Worm (Caenorhabditis elegans): ENCODE measurements around the gene ins-14.

ce11 chrII:6782738-6783163, 37.1 kb upstream of the ins-14 start:
- TF ChIP-seq tbx-9 (tag; optimal IDR thresholded peaks at IDR 0.05; ENCODE audit: borderline replicate concordance) (no peak), Y53F4B.3 (GFP tag; IDR thresholded peaks at IDR 0.05) (no peak), Y56A3A.18 (GFP tag; IDR thresholded peaks at IDR 0.05) (no peak), athp-1 (tag; optimal IDR thresholded peaks at IDR 0.05) (no peak), ceh-79 (tag; optimal IDR thresholded peaks at IDR 0.05) (no peak), lag-1 (GFP tag; IDR thresholded peaks at IDR 0.05) (no peak), lin-26 (GFP tag; IDR thresholded peaks at IDR 0.05) (0 out of 2 replicates have a peak, but pooled peaks have one; percentile 44), bed-2 (GFP tag; IDR thresholded peaks at IDR 0.05) (no peak)
